Worm (Caenorhabditis elegans) whole organism, young adult: ENCODE data around the gene spp-9.

Source experiments
- B0019.2 ChIP-seq: fragments of 200-800 bp; sonication (Bioruptor generic); conservative IDR thresholded peaks from 2 replicates; pipeline ENCODE4 v1.3.6; 2022; ENCODE audit warnings: missing genetic modification reagents, missing genetic modification characterization, missing compliant biosample characterization
- D2030.7 ChIP-seq: fragments of 200-800 bp; sonication (Bioruptor generic); IDR thresholded peaks from 2 replicates; pipeline ENCODE4 v1.3.6; 2022; ENCODE audit warnings: missing genetic modification reagents, missing genetic modification characterization, missing compliant biosample characterization
- F10E7.11 ChIP-seq: sonication (generic microtip); optimal IDR thresholded peaks from 2 replicates; lab custom pipeline; 2017; ENCODE audit warnings: mild to moderate bottlenecking, missing genetic modification characterization, moderate library complexity, missing compliant biosample characterization
- ama-1 ChIP-seq, 3 experiments: fragments of 150-350 bp in 1 of 3; sonication (generic microtip) in 2 of 3; optimal IDR thresholded peaks; 2 replicates each; lab custom pipeline; 2014 to 2018; ENCODE audit warnings: missing biosample characterization in 2 of 3, missing genetic modification characterization in 2 of 3, missing genetic modification reagents in 2 of 3
- aptf-3 ChIP-seq: fragments of 200-800 bp; sonication (Bioruptor generic); IDR thresholded peaks from 2 replicates; pipeline ENCODE4 v1.3.6; 2022; ENCODE audit warnings: missing genetic modification characterization, missing compliant biosample characterization
- lsy-27 ChIP-seq: sonication (generic microtip); optimal IDR thresholded peaks from 2 replicates; lab custom pipeline; 2017; ENCODE audit warnings: missing genetic modification characterization, mild to moderate bottlenecking, missing compliant biosample characterization, antibody characterized with exemption, missing genotype, borderline replicate concordance; ENCODE audit not compliant: insufficient read depth
- pha-4 ChIP-seq: fragments of 150-350 bp; sonication (generic microtip); optimal IDR thresholded peaks from 2 replicates; lab custom pipeline; 2014; ENCODE audit warnings: missing biosample characterization, missing genetic modification reagents, missing genetic modification characterization
- unc-62 ChIP-seq: fragments of 150-350 bp; optimal IDR thresholded peaks from 2 replicates; lab custom pipeline; 2014; ENCODE audit warnings: missing biosample characterization, missing genetic modification reagents, missing genetic modification characterization
- ztf-18 ChIP-seq: sonication (generic microtip); optimal IDR thresholded peaks from 2 replicates; lab custom pipeline; 2016; ENCODE audit warnings: missing genotype, mild to moderate bottlenecking, missing genetic modification characterization, missing compliant biosample characterization
- ztf-28 ChIP-seq: fragments of 200-800 bp; sonication (Bioruptor generic); IDR thresholded peaks from 2 replicates; pipeline ENCODE4 v1.3.6; 2022; ENCODE audit warnings: missing genetic modification reagents, missing genetic modification characterization, missing compliant biosample characterization

ce11 chrX:11507836-11508235 lies 20.3 kb downstream of the spp-9 start:
- no peak for TF ChIP-seq D2030.7 (GFP tag; lab: Robert Waterston, UW)
- TF ChIP-seq lsy-27 = no peak
- no peak for TF ChIP-seq ztf-18 (tag; lab: Kevin White, UChicago)
- TF ChIP-seq aptf-3 (GFP tag; lab: Robert Waterston, UW) = no peak
- TF ChIP-seq F10E7.11 (tag; lab: Kevin White, UChicago) = no peak
- no peak for TF ChIP-seq ama-1 (optimal IDR thresholded peaks at IDR 0.05; lab: Kevin White, UChicago)
- no peak for TF ChIP-seq ama-1 (GFP tag; optimal IDR thresholded peaks at IDR 0.05; lab: Kevin White, UChicago)
- no peak for TF ChIP-seq B0019.2
- TF ChIP-seq pha-4 (tag; lab: Kevin White, UChicago) = no peak
- no peak for TF ChIP-seq unc-62
- TF ChIP-seq ztf-28 (GFP tag; lab: Robert Waterston, UW) = no peak
